Fruit fly (Drosophila melanogaster): ENCODE results near the gene ND-42.

- TF ChIP-seq CG8478 (optimal IDR thresholded peaks at IDR 0.05) (no peak), CTCF (optimal IDR thresholded peaks at IDR 0.05) (no peak)
Measured at dm6 chr3R:22042982-22043381, 15.5 kb downstream of the ND-42 start.
